Worm (Caenorhabditis elegans) whole organism, young adult: ENCODE measurements around the gene glt-5.

ENCODE experiments used
- C06A6.2 ChIP-seq: fragments of 200-800 bp; sonication (Bioruptor generic); conservative IDR thresholded peaks from 2 replicates; pipeline ENCODE4 v1.3.6; 2022; ENCODE audit warnings: missing genetic modification characterization, missing compliant biosample characterization
- D2030.7 ChIP-seq: fragments of 200-800 bp; sonication (Bioruptor generic); IDR thresholded peaks from 2 replicates; pipeline ENCODE4 v1.3.6; 2022; ENCODE audit warnings: missing genetic modification reagents, missing genetic modification characterization, missing compliant biosample characterization
- F33H1.4 ChIP-seq: fragments of 200-800 bp; sonication (Bioruptor generic); IDR thresholded peaks from 2 replicates; pipeline ENCODE4 v1.3.6; 2022; ENCODE audit warnings: missing genetic modification reagents, missing genetic modification characterization, missing compliant biosample characterization
- F39B2.1 ChIP-seq: fragments of 200-800 bp; sonication (Bioruptor generic); IDR thresholded peaks from 2 replicates; pipeline ENCODE4 v1.3.6; 2022; ENCODE audit warnings: missing genetic modification reagents, missing genetic modification characterization, missing compliant biosample characterization
- F57C9.4 ChIP-seq: sonication (generic microtip); optimal IDR thresholded peaks from 2 replicates; lab custom pipeline; 2017; ENCODE audit warnings: mild to moderate bottlenecking, missing genetic modification characterization, missing compliant biosample characterization
- K12H6.12 ChIP-seq: fragments of 200-800 bp; sonication (Bioruptor generic); optimal IDR thresholded peaks from 2 replicates; lab custom pipeline; 2018; ENCODE audit warnings: mild to moderate bottlenecking, missing genetic modification characterization, missing compliant biosample characterization
- Y53F4B.3 ChIP-seq: fragments of 200-800 bp; sonication (Bioruptor generic); IDR thresholded peaks from 2 replicates; pipeline ENCODE4 v1.3.6; 2022; ENCODE audit warnings: missing genetic modification reagents, missing genetic modification characterization, missing compliant biosample characterization
- Y56A3A.18 ChIP-seq: fragments of 200-800 bp; sonication (Bioruptor generic); IDR thresholded peaks from 2 replicates; pipeline ENCODE4 v1.3.6; 2022; ENCODE audit warnings: missing genetic modification reagents, missing genetic modification characterization, missing compliant biosample characterization
- ZK185.1 ChIP-seq: sonication (generic microtip); optimal IDR thresholded peaks from 2 replicates; lab custom pipeline; 2016; ENCODE audit warnings: mild to moderate bottlenecking, missing genetic modification characterization, missing compliant biosample characterization; ENCODE audit not compliant: poor library complexity, severe bottlenecking
- ama-1 ChIP-seq, 3 experiments: fragments of 150-350 bp in 1 of 3; sonication (generic microtip) in 2 of 3; optimal IDR thresholded peaks; 2 replicates each; lab custom pipeline; 2014 to 2018; ENCODE audit warnings: missing biosample characterization in 2 of 3, missing genetic modification characterization in 2 of 3, missing genetic modification reagents in 2 of 3
- aptf-2 ChIP-seq: fragments of 200-800 bp; sonication (Bioruptor generic); conservative IDR thresholded peaks from 2 replicates; pipeline ENCODE4 v1.3.6; 2022; ENCODE audit warnings: missing genetic modification reagents, missing genetic modification characterization, missing compliant biosample characterization
- atf-7 ChIP-seq: sonication (generic microtip); optimal IDR thresholded peaks from 2 replicates; lab custom pipeline; 2017; ENCODE audit warnings: mild to moderate bottlenecking, missing genetic modification characterization, missing compliant biosample characterization
- bed-1 ChIP-seq: fragments of 200-800 bp; sonication (Bioruptor generic); IDR thresholded peaks from 2 replicates; pipeline ENCODE4 v1.3.6; 2022; ENCODE audit warnings: missing genetic modification reagents, missing genetic modification characterization, missing compliant biosample characterization
- ccch-3 ChIP-seq: fragments of 200-800 bp; sonication (Bioruptor generic); optimal IDR thresholded peaks from 2 replicates; lab custom pipeline; 2018; ENCODE audit warnings: mild to moderate bottlenecking, missing genetic modification characterization, missing compliant biosample characterization
- ceh-100 ChIP-seq: fragments of 200-800 bp; sonication (Bioruptor generic); IDR thresholded peaks from 2 replicates; pipeline ENCODE4 v1.3.6; 2022; ENCODE audit warnings: missing genetic modification reagents, missing genetic modification characterization, missing compliant biosample characterization
- ceh-27 ChIP-seq: fragments of 200-800 bp; sonication (Bioruptor generic); optimal IDR thresholded peaks from 2 replicates; lab custom pipeline; 2018; ENCODE audit warnings: mild to moderate bottlenecking, missing genetic modification characterization, moderate library complexity, missing compliant biosample characterization
- ceh-40 ChIP-seq: fragments of 200-800 bp; sonication (Bioruptor generic); IDR thresholded peaks from 2 replicates; pipeline ENCODE4 v1.3.6; 2022; ENCODE audit warnings: missing genetic modification characterization, missing compliant biosample characterization
- ceh-58 ChIP-seq: fragments of 200-800 bp; sonication (Bioruptor generic); IDR thresholded peaks from 2 replicates; pipeline ENCODE4 v1.3.6; 2022; ENCODE audit warnings: missing genetic modification characterization, missing compliant biosample characterization
- ceh-91 ChIP-seq: fragments of 200-800 bp; sonication (Bioruptor generic); IDR thresholded peaks from 2 replicates; pipeline ENCODE4 v1.3.6; 2022; ENCODE audit warnings: missing genetic modification reagents, missing genetic modification characterization, missing compliant biosample characterization
- chd-7 ChIP-seq: sonication (generic microtip); optimal IDR thresholded peaks from 2 replicates; lab custom pipeline; 2016; ENCODE audit warnings: mild to moderate bottlenecking, missing genetic modification characterization, moderate library complexity, missing compliant biosample characterization
- die-1 ChIP-seq: sonication (generic microtip); optimal IDR thresholded peaks from 2 replicates; lab custom pipeline; 2016; ENCODE audit warnings: missing genotype, mild to moderate bottlenecking, missing genetic modification characterization, missing compliant biosample characterization
- dox-1 ChIP-seq: fragments of 200-800 bp; sonication (Bioruptor generic); IDR thresholded peaks from 2 replicates; pipeline ENCODE4 v1.3.6; 2022; ENCODE audit warnings: missing genetic modification reagents, missing genetic modification characterization, missing compliant biosample characterization
- dpl-1 ChIP-seq: fragments of 150-350 bp; optimal IDR thresholded peaks from 2 replicates; lab custom pipeline; 2014; ENCODE audit warnings: missing biosample characterization, missing genetic modification reagents, missing genetic modification characterization
- efl-1 ChIP-seq: fragments of 150-350 bp; optimal IDR thresholded peaks from 2 replicates; lab custom pipeline; 2014; ENCODE audit warnings: missing biosample characterization, missing genetic modification reagents, missing genetic modification characterization
- egl-18 ChIP-seq: fragments of 200-800 bp; sonication (Bioruptor generic); IDR thresholded peaks from 2 replicates; pipeline ENCODE4 v1.3.6; 2022; ENCODE audit warnings: missing genetic modification reagents, missing genetic modification characterization, missing compliant biosample characterization
- ets-4 ChIP-seq: fragments of 200-800 bp; sonication (Bioruptor generic); optimal IDR thresholded peaks from 2 replicates; lab custom pipeline; 2018; ENCODE audit warnings: mild to moderate bottlenecking, missing genetic modification characterization, missing compliant biosample characterization
- fkh-3 ChIP-seq: sonication (generic microtip); optimal IDR thresholded peaks from 2 replicates; lab custom pipeline; 2016; ENCODE audit warnings: mild to moderate bottlenecking, missing genetic modification characterization, missing compliant biosample characterization
- him-1 ChIP-seq: sonication (generic microtip); optimal IDR thresholded peaks from 2 replicates; lab custom pipeline; 2016; ENCODE audit warnings: missing genotype, missing genetic modification reagents, missing genetic modification characterization, missing compliant biosample characterization
- hrde-1 ChIP-seq: sonication (generic microtip); optimal IDR thresholded peaks from 2 replicates; lab custom pipeline; 2016; ENCODE audit warnings: missing genetic modification characterization, mild to moderate bottlenecking, missing compliant biosample characterization, moderate library complexity, missing genotype, missing genetic modification reagents, borderline replicate concordance
- hsf-1 ChIP-seq: fragments of 200-800 bp; sonication (Bioruptor generic); IDR thresholded peaks from 2 replicates; pipeline ENCODE4 v1.3.6; 2022; ENCODE audit warnings: missing genetic modification reagents, missing genetic modification characterization, missing compliant biosample characterization
- lag-1 ChIP-seq: fragments of 200-800 bp; sonication (Bioruptor generic); IDR thresholded peaks from 2 replicates; pipeline ENCODE4 v1.3.6; 2022; ENCODE audit warnings: missing genetic modification reagents, missing genetic modification characterization, missing compliant biosample characterization
- let-526 ChIP-seq: fragments of 200-800 bp; sonication (Bioruptor generic); IDR thresholded peaks from 2 replicates; pipeline ENCODE4 v1.3.6; 2022; ENCODE audit warnings: missing genetic modification reagents, missing genetic modification characterization, missing compliant biosample characterization
- lin-35 ChIP-seq, 3 experiments: fragments of 150-350 bp in 2 of 3; sonication (generic microtip) in 1 of 3; optimal IDR thresholded peaks; 2 replicates each; lab custom pipeline; 2014 to 2018; ENCODE audit warnings: missing biosample characterization in 3 of 3, missing genetic modification characterization in 3 of 3, missing genetic modification reagents in 3 of 3
- madf-3 ChIP-seq: fragments of 200-800 bp; sonication (Bioruptor generic); IDR thresholded peaks from 2 replicates; pipeline ENCODE4 v1.3.6; 2022; ENCODE audit warnings: missing genetic modification reagents, missing genetic modification characterization, missing compliant biosample characterization
- madf-6 ChIP-seq: fragments of 200-800 bp; sonication (Bioruptor generic); IDR thresholded peaks from 2 replicates; pipeline ENCODE4 v1.3.6; 2022; ENCODE audit warnings: missing genetic modification reagents, missing genetic modification characterization, missing compliant biosample characterization
- mxl-1 ChIP-seq: sonication (generic microtip); optimal IDR thresholded peaks from 2 replicates; lab custom pipeline; 2016; ENCODE audit warnings: missing genetic modification characterization, missing compliant biosample characterization
- nhr-90 ChIP-seq: sonication (generic microtip); optimal IDR thresholded peaks from 2 replicates; lab custom pipeline; 2016; ENCODE audit warnings: missing genotype, mild to moderate bottlenecking, missing genetic modification characterization, missing compliant biosample characterization
- rcor-1 ChIP-seq: fragments of 200-800 bp; sonication (Bioruptor generic); IDR thresholded peaks from 2 replicates; pipeline ENCODE4 v1.3.6; 2022; ENCODE audit warnings: missing genetic modification reagents, missing genetic modification characterization, missing compliant biosample characterization
- rec-8 ChIP-seq, 2 experiments: sonication (generic microtip); optimal IDR thresholded peaks; 2 replicates each; lab custom pipeline; 2016; ENCODE audit warnings: mild to moderate bottlenecking in 2 of 2, missing genetic modification characterization in 2 of 2, missing genetic modification reagents in 2 of 2, missing genotype in 2 of 2, missing biosample characterization in 1 of 2, missing compliant biosample characterization in 1 of 2, moderate library complexity in 1 of 2
- snpc-1.3 ChIP-seq: sonication (generic microtip); optimal IDR thresholded peaks from 2 replicates; lab custom pipeline; 2017; ENCODE audit warnings: missing genetic modification characterization, mild to moderate bottlenecking, missing compliant biosample characterization, antibody characterized with exemption, moderate library complexity, missing genotype, missing genetic modification reagents; ENCODE audit not compliant: insufficient read depth
- snpc-4 ChIP-seq, 5 experiments: fragments of 150-350 bp in 1 of 5; sonication (generic microtip) in 4 of 5; optimal IDR thresholded peaks; 2 replicates each; lab custom pipeline; 2014 to 2018; ENCODE audit warnings: missing genetic modification characterization in 5 of 5, missing biosample characterization in 3 of 5, antibody characterized with exemption in 2 of 5, mild to moderate bottlenecking in 2 of 5, missing compliant biosample characterization in 2 of 5, missing genotype in 2 of 5, moderate library complexity in 2 of 5, missing genetic modification reagents in 1 of 5
- sptf-2 ChIP-seq: fragments of 200-800 bp; sonication (Bioruptor generic); optimal IDR thresholded peaks from 2 replicates; lab custom pipeline; 2018; ENCODE audit warnings: mild to moderate bottlenecking, missing genetic modification characterization, missing compliant biosample characterization
- tbp1 ChIP-seq: fragments of 200-800 bp; sonication (Bioruptor generic); optimal IDR thresholded peaks from 2 replicates; lab custom pipeline; 2018; ENCODE audit warnings: mild to moderate bottlenecking, missing genetic modification characterization, missing compliant biosample characterization
- tbx-9 ChIP-seq: sonication (generic microtip); optimal IDR thresholded peaks from 2 replicates; lab custom pipeline; 2016; ENCODE audit warnings: borderline replicate concordance, missing genetic modification characterization, inconsistent platforms, missing compliant biosample characterization
- zim-3 ChIP-seq: sonication (generic microtip); optimal IDR thresholded peaks from 2 replicates; lab custom pipeline; 2017; ENCODE audit warnings: mild to moderate bottlenecking, missing genetic modification characterization, moderate library complexity, missing compliant biosample characterization
- ztf-18 ChIP-seq: sonication (generic microtip); optimal IDR thresholded peaks from 2 replicates; lab custom pipeline; 2016; ENCODE audit warnings: missing genotype, mild to moderate bottlenecking, missing genetic modification characterization, missing compliant biosample characterization
- ztf-25 ChIP-seq: fragments of 200-800 bp; sonication (Bioruptor generic); IDR thresholded peaks from 2 replicates; pipeline ENCODE4 v1.3.6; 2022; ENCODE audit warnings: missing genetic modification reagents, missing genetic modification characterization, missing compliant biosample characterization
- ztf-26 ChIP-seq: sonication (generic microtip); optimal IDR thresholded peaks from 2 replicates; lab custom pipeline; 2017; ENCODE audit warnings: missing genetic modification characterization, missing compliant biosample characterization

The glt-5 gene

DNA sequence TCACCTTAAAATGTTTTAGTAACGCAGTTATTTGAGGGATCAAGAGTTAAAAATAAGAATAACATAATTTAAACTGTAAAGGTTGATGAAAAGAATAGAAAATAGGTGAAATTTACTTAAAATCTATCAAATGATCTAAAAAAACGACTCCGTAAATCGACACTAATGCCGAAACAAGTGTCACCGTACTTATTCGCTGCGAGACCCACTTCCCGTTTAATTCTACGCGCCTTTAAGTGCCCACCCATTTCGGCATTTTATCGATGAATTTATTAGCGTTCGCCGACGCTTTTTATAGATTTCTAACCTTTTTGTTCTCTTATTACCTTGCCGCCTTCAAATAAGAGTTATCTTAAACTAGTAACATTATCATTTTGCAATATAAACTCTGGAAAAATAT lies 37.4 kb upstream of the glt-5 start, which contains the start of the genes Y53C12B.1 and nos-3 (continued):
- TF ChIP-seq F33H1.4 (GFP tag; lab: Robert Waterston, UW) (peak; percentile 96), efl-1 (GFP tag; lab: Kevin White, UChicago) (peak; percentile 17), tbp1 (GFP tag; lab: Kevin White, UChicago) (peak; percentile 46), D2030.7 (peak; percentile 57; the same call in 1 of the 2 replicates), ccch-3 (GFP tag; lab: Kevin White, UChicago) (no peak), F39B2.1 (GFP tag; lab: Robert Waterston, UW) (no peak), egl-18 (GFP tag; lab: Robert Waterston, UW) (no peak), ets-4 (no peak), lag-1 (GFP tag; lab: Robert Waterston, UW) (no peak), madf-3 (GFP tag; lab: Robert Waterston, UW) (no peak), dpl-1 (GFP tag; lab: Kevin White, UChicago) (no peak), ztf-26 (tag; lab: Kevin White, UChicago) (no peak), dox-1 (GFP tag; lab: Robert Waterston, UW) (peak; percentile 59; the same call in 1 of the 2 replicates), let-526 (GFP tag; lab: Robert Waterston, UW) (no peak), sptf-2 (GFP tag; lab: Kevin White, UChicago) (no peak), fkh-3 (no peak), snpc-4 (GFP tag; optimal IDR thresholded peaks at IDR 0.05; lab: Kevin White, UChicago) (peak; percentile 7), snpc-4 (tag; optimal IDR thresholded peaks at IDR 0.05; lab: Kevin White, UChicago) (peak in 3 of 4 experiments; percentile 26 to 72 (median 49)), ceh-91 (GFP tag; lab: Robert Waterston, UW) (peak; percentile 39; the same call in 1 of the 2 replicates), ceh-27 (GFP tag; lab: Kevin White, UChicago) (peak; percentile 41), zim-3 (no peak), ZK185.1 (tag; lab: Kevin White, UChicago) (peak; percentile 46), rec-8 (tag; optimal IDR thresholded peaks at IDR 0.05; lab: Kevin White, UChicago) (no peak), ama-1 (optimal IDR thresholded peaks at IDR 0.05; lab: Kevin White, UChicago) (no peak), ama-1 (GFP tag; optimal IDR thresholded peaks at IDR 0.05; lab: Kevin White, UChicago) (no peak), ceh-58 (GFP tag; lab: Robert Waterston, UW) (no peak), snpc-1.3 (tag; lab: Kevin White, UChicago) (peak; percentile 65), atf-7 (tag; lab: Kevin White, UChicago) (no peak), tbx-9 (tag; lab: Kevin White, UChicago) (no peak), mxl-1 (tag; lab: Kevin White, UChicago) (no peak), nhr-90 (tag; lab: Kevin White, UChicago) (no peak), K12H6.12 (tag; lab: Kevin White, UChicago) (peak; percentile 19), Y56A3A.18 (GFP tag; lab: Robert Waterston, UW) (no peak), ztf-25 (GFP tag; lab: Robert Waterston, UW) (no peak), bed-1 (GFP tag; lab: Robert Waterston, UW) (no peak), Y53F4B.3 (GFP tag; lab: Robert Waterston, UW) (no peak), hsf-1 (no peak), him-1 (tag; lab: Kevin White, UChicago) (no peak), rcor-1 (GFP tag; lab: Robert Waterston, UW) (peak; percentile 59), hrde-1 (tag; lab: Kevin White, UChicago) (no peak), ztf-18 (tag; lab: Kevin White, UChicago) (no peak), lin-35 (GFP tag; optimal IDR thresholded peaks at IDR 0.05; lab: Kevin White, UChicago) (peak in 2 of 3 experiments; percentile 2 to 51), aptf-2 (GFP tag; lab: Robert Waterston, UW) (no peak), C06A6.2 (GFP tag; lab: Robert Waterston, UW) (no peak), ceh-40 (GFP tag; lab: Robert Waterston, UW) (no peak), F57C9.4 (tag; lab: Kevin White, UChicago) (no peak), madf-6 (GFP tag; lab: Robert Waterston, UW) (peak; percentile 85), ceh-100 (GFP tag; lab: Robert Waterston, UW) (no peak), chd-7 (tag; lab: Kevin White, UChicago) (no peak), die-1 (tag; lab: Kevin White, UChicago) (no peak)
